Worm (Caenorhabditis elegans): ENCODE measurements around the gene dao-2.

DNA sequence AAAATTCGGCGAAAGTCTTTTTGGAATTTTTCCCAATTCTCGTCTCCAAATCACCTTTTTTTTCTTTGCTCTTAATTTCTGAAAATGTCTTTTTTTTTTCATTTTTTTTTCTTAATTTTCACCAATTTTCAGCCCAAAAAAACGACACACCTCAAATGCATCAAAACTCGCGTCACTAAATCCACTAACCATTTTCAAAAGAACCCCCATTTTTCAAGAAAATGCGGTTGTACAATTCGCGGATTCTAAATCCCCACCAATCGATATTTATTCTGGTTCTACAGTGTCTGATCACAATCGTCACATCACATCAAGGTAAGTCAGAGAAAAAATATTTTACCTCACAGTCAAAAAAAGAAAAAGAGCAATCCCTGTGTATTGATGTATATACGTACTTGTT, 9.1 kb downstream of the dao-2 start, which contains the start of gene vab-1:
- TF ChIP-seq unc-130 (tag; optimal IDR thresholded peaks at IDR 0.05) (no peak), rnt-1 (tag; optimal IDR thresholded peaks at IDR 0.05) (no peak), lin-13 (GFP tag; optimal IDR thresholded peaks at IDR 0.05) (no peak), lsy-2 (tag; optimal IDR thresholded peaks at IDR 0.05) (no peak), vab-15 (tag; optimal IDR thresholded peaks at IDR 0.05) (no peak), fkh-10 (GFP tag; optimal IDR thresholded peaks at IDR 0.05) (no peak), egl-27 (tag; optimal IDR thresholded peaks at IDR 0.05) (no peak), ztf-4 (tag; optimal IDR thresholded peaks at IDR 0.05) (no peak), C34B4.2 (tag; optimal IDR thresholded peaks at IDR 0.05) (no peak), nhr-11 (tag; optimal IDR thresholded peaks at IDR 0.05) (no peak), sox-4 (tag; optimal IDR thresholded peaks at IDR 0.05) (no peak)

All from whole organism, L1 larva.